Fruit fly (Drosophila melanogaster): Measurements from ENCODE around the gene Rab5.

The Rab5 gene

DNA sequence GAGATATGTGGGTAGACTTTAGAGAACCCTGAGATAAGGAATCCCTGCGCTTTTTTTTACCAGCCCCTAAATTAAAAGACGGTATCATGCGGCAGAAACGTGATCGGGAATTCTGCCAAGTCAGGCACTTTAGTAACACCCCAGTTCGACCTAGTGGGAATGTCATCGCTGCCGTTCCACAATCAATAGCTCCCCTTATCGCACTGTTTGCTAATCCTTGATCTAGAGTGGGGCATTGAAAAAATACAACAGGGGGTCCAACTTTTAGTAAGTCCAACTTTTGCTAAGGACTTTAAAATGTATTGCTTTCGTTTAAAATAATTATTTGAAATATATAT is 7.0 kb upstream of the Rab5 start:
- TF ChIP-seq CG32121 (GFP tag; IDR thresholded peaks at IDR 0.05) (no peak), CG10348 (GFP tag; IDR thresholded peaks at IDR 0.05) (no peak), CG8301 (tag; optimal IDR thresholded peaks at IDR 0.05) (no peak), Pif1B (GFP tag; optimal IDR thresholded peaks at IDR 0.05) (no peak), CG12605 (GFP tag; IDR thresholded peaks at IDR 0.05) (no peak), fd96Ca (GFP tag; IDR thresholded peaks at IDR 0.05) (no peak), CG13204 (GFP tag; optimal IDR thresholded peaks at IDR 0.05) (no peak), Ets98B (GFP tag; IDR thresholded peaks at IDR 0.05) (no peak), CG17806 (tag; optimal IDR thresholded peaks at IDR 0.05) (no peak), Pif1A (GFP tag; optimal IDR thresholded peaks at IDR 0.05) (no peak), EcR (GFP tag; optimal IDR thresholded peaks at IDR 0.05) (no peak), CG15710 (tag; optimal IDR thresholded peaks at IDR 0.05) (no peak), CG8159 (tag; optimal IDR thresholded peaks at IDR 0.05) (no peak), Snoo (tag; optimal IDR thresholded peaks at IDR 0.05) (no peak), D1 (tag; optimal IDR thresholded peaks at IDR 0.05) (no peak)

DNA sequence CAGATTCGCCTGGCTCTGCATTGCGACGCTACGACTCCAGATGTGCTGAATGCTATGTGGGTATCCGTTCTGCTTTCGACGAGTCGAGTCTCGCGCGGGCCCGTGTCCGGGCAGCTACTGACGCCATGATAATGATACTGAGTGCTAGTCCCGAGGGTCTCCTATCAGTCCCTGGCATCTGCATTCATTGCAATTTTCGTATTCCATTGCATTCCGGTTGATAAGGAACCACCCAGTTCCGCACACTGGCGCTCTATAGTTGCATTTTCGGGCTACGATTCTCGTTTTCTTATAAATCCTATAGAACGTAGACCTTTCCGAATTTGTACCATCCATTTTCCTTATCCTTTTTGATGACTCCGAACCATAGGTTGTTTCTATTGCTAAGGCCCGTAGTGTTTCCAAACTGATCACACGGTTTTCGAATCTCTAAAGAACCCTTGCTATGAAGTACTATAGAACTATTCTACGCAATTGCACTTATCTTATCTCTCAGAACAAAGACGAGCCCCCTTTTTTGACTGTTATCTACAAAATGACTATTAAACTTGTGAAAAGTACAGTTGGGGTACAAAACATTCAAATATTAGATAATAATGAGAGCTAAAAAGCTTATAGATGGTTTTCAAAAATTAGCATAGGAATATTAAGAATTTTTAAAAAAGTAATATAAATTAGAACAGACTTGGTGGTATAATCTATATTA is 6.5 kb upstream of the Rab5 start, which contains the start of gene CG3597:
Gene CG3597 (minus strand): TSS at position 119 of the 706 bp plus-strand sequence.
- TF ChIP-seq CG8301 (tag; optimal IDR thresholded peaks at IDR 0.05) (no peak), Ets98B (GFP tag; IDR thresholded peaks at IDR 0.05) (no peak), CG32121 (GFP tag; IDR thresholded peaks at IDR 0.05) (no peak)

DNA sequence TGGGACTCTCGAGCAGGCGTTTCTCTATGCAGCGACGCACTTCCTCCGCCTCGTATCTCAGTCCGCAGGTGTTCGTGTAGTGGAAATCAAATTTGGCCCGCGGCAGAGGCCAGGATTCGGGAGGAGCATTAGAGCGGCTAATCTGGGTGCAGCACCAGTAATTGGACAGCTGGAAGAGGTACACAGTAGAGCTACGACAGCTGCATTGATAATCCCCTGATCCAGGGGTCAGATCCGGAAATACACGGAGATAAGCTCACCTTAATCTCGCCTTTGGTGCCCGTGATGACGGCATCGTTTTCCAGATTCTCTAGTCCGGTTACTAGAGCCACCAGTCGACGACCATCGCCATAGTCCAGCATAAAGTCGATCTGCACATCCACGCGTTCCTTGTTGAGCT is 5.3 kb upstream of the Rab5 start:
- TF ChIP-seq CG17806 (tag; optimal IDR thresholded peaks at IDR 0.05) (no peak), gl (tag; optimal IDR thresholded peaks at IDR 0.05) (no peak), CG13204 (GFP tag; optimal IDR thresholded peaks at IDR 0.05) (no peak)

DNA sequence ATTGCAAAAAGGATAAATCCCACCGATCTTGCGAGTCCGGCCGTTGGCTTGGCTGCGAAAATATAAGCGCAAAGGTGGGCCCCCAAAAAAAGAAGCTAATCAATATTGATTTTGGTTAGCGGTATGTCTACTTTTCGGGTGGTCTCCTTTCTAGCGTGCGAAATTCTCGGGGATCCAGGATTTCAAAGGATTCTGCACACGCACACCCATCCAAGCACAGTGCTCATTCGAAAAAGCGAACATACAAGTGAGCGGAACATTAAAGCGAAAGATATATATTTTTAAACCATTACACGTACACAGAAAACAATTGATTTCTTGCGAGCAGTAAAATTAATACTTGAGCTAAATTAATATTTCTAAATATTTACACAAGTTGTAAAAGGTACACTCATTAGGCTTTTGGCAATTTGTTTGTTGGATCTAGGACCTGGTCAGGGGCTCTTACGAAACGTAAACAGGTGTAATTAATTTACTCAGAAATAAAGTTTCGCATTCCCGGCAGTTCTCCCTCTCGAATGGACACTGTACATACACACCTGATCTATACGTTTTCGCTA is 662 bp upstream of the Rab5 start:
- TF ChIP-seq Ets98B (GFP tag; IDR thresholded peaks at IDR 0.05) (no peak; the same call in 1 of the 2 replicates), gl (tag; optimal IDR thresholded peaks at IDR 0.05) (no peak), EcR (GFP tag; optimal IDR thresholded peaks at IDR 0.05) (no peak), Snoo (tag; optimal IDR thresholded peaks at IDR 0.05) (no peak), CG32121 (GFP tag; IDR thresholded peaks at IDR 0.05) (no peak), CG10348 (GFP tag; IDR thresholded peaks at IDR 0.05) (no peak), CG9948 (tag; optimal IDR thresholded peaks at IDR 0.05) (peak; percentile 41), CG17806 (tag; optimal IDR thresholded peaks at IDR 0.05) (peak; percentile 28), rn (GFP tag; IDR thresholded peaks at IDR 0.05) (no peak), CG8301 (tag; optimal IDR thresholded peaks at IDR 0.05) (peak; percentile 20), CG8159 (tag; optimal IDR thresholded peaks at IDR 0.05) (peak; percentile 51), Pif1B (GFP tag; optimal IDR thresholded peaks at IDR 0.05) (peak; percentile 25), CG13204 (GFP tag; optimal IDR thresholded peaks at IDR 0.05) (no peak), CG14655 (GFP tag; optimal IDR thresholded peaks at IDR 0.05) (peak; percentile 38), CG15710 (tag; optimal IDR thresholded peaks at IDR 0.05) (peak; percentile 39), fd96Ca (GFP tag; IDR thresholded peaks at IDR 0.05) (peak; percentile 12; the same call in 1 of the 3 replicates), Pif1A (GFP tag; optimal IDR thresholded peaks at IDR 0.05) (peak; percentile 35), D1 (tag; optimal IDR thresholded peaks at IDR 0.05) (no peak), CG4496 (GFP tag; IDR thresholded peaks at IDR 0.05) (no peak), CG34367 (tag; optimal IDR thresholded peaks at IDR 0.05) (peak; percentile 2), CG12605 (GFP tag; IDR thresholded peaks at IDR 0.05) (no peak)

DNA sequence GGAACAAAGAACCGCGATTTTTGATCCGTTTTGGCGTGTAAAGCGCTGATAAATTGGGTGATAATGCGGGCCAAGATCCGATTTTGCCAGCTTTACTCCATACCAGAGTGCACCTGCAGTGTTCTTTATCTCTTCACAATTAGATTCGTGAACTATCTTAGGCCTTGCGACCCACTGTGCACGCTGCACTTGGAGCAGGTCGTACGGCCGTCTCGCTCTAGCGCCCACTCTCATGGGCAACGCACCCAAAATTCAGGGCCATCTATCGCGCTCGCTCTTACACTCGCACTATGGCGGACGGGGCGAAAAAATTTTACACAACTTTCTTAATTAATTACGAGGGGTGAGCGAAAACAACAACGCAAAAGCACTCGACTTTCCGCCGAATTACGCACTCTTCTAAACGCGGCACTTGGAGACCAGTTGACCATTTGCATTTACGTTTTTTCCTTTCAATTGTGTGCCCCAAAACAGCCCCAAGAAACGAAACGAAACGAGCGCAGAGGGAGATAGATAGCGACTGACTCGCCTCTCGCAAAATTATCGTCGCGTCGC is 796 bp downstream of the Rab5 start:
- TF ChIP-seq CG15710 (tag; optimal IDR thresholded peaks at IDR 0.05) (no peak), CG32121 (GFP tag; IDR thresholded peaks at IDR 0.05) (0 out of 2 replicates have a peak, but pooled peaks have one; percentile 12), Ets98B (GFP tag; IDR thresholded peaks at IDR 0.05) (peak; percentile 18; the same call in 1 of the 2 replicates), CG4496 (GFP tag; IDR thresholded peaks at IDR 0.05) (no peak), CG34367 (tag; optimal IDR thresholded peaks at IDR 0.05) (no peak), CG14655 (GFP tag; optimal IDR thresholded peaks at IDR 0.05) (no peak), Pif1B (GFP tag; optimal IDR thresholded peaks at IDR 0.05) (no peak), CG9948 (tag; optimal IDR thresholded peaks at IDR 0.05) (no peak), CG10348 (GFP tag; IDR thresholded peaks at IDR 0.05) (no peak), fd96Ca (GFP tag; IDR thresholded peaks at IDR 0.05) (peak; percentile 16; the same call in 1 of the 3 replicates), EcR (GFP tag; optimal IDR thresholded peaks at IDR 0.05) (peak; percentile 14), gl (tag; optimal IDR thresholded peaks at IDR 0.05) (no peak), D1 (tag; optimal IDR thresholded peaks at IDR 0.05) (no peak), CG8159 (tag; optimal IDR thresholded peaks at IDR 0.05) (no peak), Snoo (tag; optimal IDR thresholded peaks at IDR 0.05) (no peak), CG8301 (tag; optimal IDR thresholded peaks at IDR 0.05) (no peak)

DNA sequence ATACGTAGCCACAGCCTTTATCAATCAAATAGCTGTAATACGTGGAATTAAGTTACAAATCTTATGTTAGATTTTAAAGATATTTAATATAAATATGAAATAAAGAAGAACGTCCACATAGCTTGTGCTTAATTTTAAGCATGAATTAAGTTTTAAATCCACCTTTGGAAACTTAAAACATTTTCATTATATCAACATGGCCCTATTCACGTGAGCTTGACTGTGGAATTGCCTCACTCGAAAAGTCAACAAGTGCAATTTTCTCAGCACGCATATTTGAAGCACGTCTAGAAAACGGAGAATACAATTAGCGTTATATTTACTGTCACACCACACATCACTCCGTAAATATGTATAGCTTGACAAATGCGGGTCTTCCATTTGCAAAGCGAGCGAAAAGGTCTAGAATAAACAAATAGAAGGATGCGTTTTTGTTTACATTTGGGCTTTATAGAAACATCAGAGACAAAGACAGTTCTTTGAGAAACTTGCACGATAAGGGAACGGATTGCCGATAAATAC is 1.4 kb downstream of the Rab5 start:
- TF ChIP-seq Pif1A (GFP tag; optimal IDR thresholded peaks at IDR 0.05), result peak; percentile 95
- TF ChIP-seq CG14655 (GFP tag; optimal IDR thresholded peaks at IDR 0.05), result peak; percentile 97
- peak; percentile 95 for TF ChIP-seq Snoo (tag; optimal IDR thresholded peaks at IDR 0.05)
- TF ChIP-seq EcR (GFP tag; optimal IDR thresholded peaks at IDR 0.05), result peak; percentile 45
- TF ChIP-seq CG9948 (tag; optimal IDR thresholded peaks at IDR 0.05), result peak; percentile 96
- peak; percentile 96 for TF ChIP-seq Ets98B (GFP tag; IDR thresholded peaks at IDR 0.05)
- TF ChIP-seq CG13204 (GFP tag; optimal IDR thresholded peaks at IDR 0.05), result peak; percentile 92
- TF ChIP-seq rn (GFP tag; IDR thresholded peaks at IDR 0.05), result peak; percentile 90
- TF ChIP-seq CG32121 (GFP tag; IDR thresholded peaks at IDR 0.05), result peak; percentile 97
- TF ChIP-seq fd96Ca (GFP tag; IDR thresholded peaks at IDR 0.05), result peak; percentile 91
- peak; percentile 67 for TF ChIP-seq CG10348 (GFP tag; IDR thresholded peaks at IDR 0.05)
- peak; percentile 96 for TF ChIP-seq CG34367 (tag; optimal IDR thresholded peaks at IDR 0.05)
- TF ChIP-seq CG12605 (GFP tag; IDR thresholded peaks at IDR 0.05), result peak; percentile 94
- TF ChIP-seq CG8301 (tag; optimal IDR thresholded peaks at IDR 0.05), result peak; percentile 97
- TF ChIP-seq CG15710 (tag; optimal IDR thresholded peaks at IDR 0.05), result peak; percentile 95
- peak; percentile 97 for TF ChIP-seq D1 (tag; optimal IDR thresholded peaks at IDR 0.05)
- TF ChIP-seq CG17806 (tag; optimal IDR thresholded peaks at IDR 0.05), result peak; percentile 97
- TF ChIP-seq CG4496 (GFP tag; IDR thresholded peaks at IDR 0.05), result peak; percentile 98
- TF ChIP-seq gl (tag; optimal IDR thresholded peaks at IDR 0.05), result peak; percentile 94
- TF ChIP-seq CG8159 (tag; optimal IDR thresholded peaks at IDR 0.05), result peak; percentile 98
- peak; percentile 94 for TF ChIP-seq Pif1B (GFP tag; optimal IDR thresholded peaks at IDR 0.05)

Measured in whole organism, pupa.